Fruit fly (Drosophila melanogaster): Measurements from ENCODE around the gene Cmpk.
A peak's percentile ranks its signal among the peaks of the same experiment; 100 is the strongest.

Gene Cmpk

dm6 chr3R:26017771-26018731 lies 37.2 kb downstream of the Cmpk start (continued):
- peak; percentile 92 for TF ChIP-seq acj6 (GFP tag; optimal IDR thresholded peaks at IDR 0.05)
- peak; percentile 97 for TF ChIP-seq Eip78C (GFP tag)
- peak; percentile 84 for TF ChIP-seq Met (GFP tag; optimal IDR thresholded peaks at IDR 0.05)
- peak; percentile 86 for TF ChIP-seq Blimp-1 (GFP tag; optimal IDR thresholded peaks at IDR 0.05)
- peak; percentile 94 for TF ChIP-seq Ets96B (tag; optimal IDR thresholded peaks at IDR 0.05)
- TF ChIP-seq CG7368 (GFP tag; optimal IDR thresholded peaks at IDR 0.05) = peak; percentile 84
- peak; percentile 18 for TF ChIP-seq Ets21C (GFP tag; optimal IDR thresholded peaks at IDR 0.05)
- TF ChIP-seq cyc (GFP tag; optimal IDR thresholded peaks at IDR 0.05) = peak; percentile 73
- TF ChIP-seq CG31627 (GFP tag; optimal IDR thresholded peaks at IDR 0.05) = peak; percentile 58
- peak; percentile 64 for TF ChIP-seq vri (GFP tag; optimal IDR thresholded peaks at IDR 0.05)
- TF ChIP-seq Sox15 (GFP tag; optimal IDR thresholded peaks at IDR 0.05) = peak; percentile 83
- TF ChIP-seq lz (GFP tag; optimal IDR thresholded peaks at IDR 0.05) = peak; percentile 72
- no peak for TF ChIP-seq Hr38 (GFP tag; optimal IDR thresholded peaks at IDR 0.05)
- peak; percentile 70 for TF ChIP-seq Sox14 (GFP tag; optimal IDR thresholded peaks at IDR 0.05)
- TF ChIP-seq dsx (GFP tag; optimal IDR thresholded peaks at IDR 0.05; ENCODE audit: poor library complexity, severe bottlenecking) = peak; percentile 95
- TF ChIP-seq CG6808 (GFP tag; optimal IDR thresholded peaks at IDR 0.05) = peak; percentile 96
- TF ChIP-seq dac (GFP tag; optimal IDR thresholded peaks at IDR 0.05) = peak; percentile 64
- peak; percentile 94 for TF ChIP-seq CG34406 (GFP tag; optimal IDR thresholded peaks at IDR 0.05)
- TF ChIP-seq OdsH (GFP tag; optimal IDR thresholded peaks at IDR 0.05) = peak; percentile 89
- peak; percentile 25 for TF ChIP-seq Hr39 (GFP tag; optimal IDR thresholded peaks at IDR 0.05)

- 0 out of 3 replicates have a peak, but pooled peaks have one; percentile 27 for TF ChIP-seq CG6163 (GFP tag; IDR thresholded peaks at IDR 0.05)
- TF ChIP-seq Sox15 (GFP tag; optimal IDR thresholded peaks at IDR 0.05) = no peak
These were observed 37.9 kb downstream of the Cmpk start for dm6 chr3R:26017294-26017770.

dm6 chr3R:26014262-26014833 lies 40.9 kb downstream of the Cmpk start, which contains the start of gene Kaz-m1:
Gene Kaz-m1 (plus strand): TSS chr3R:26014721.
- TF ChIP-seq CG10631 (GFP tag; optimal IDR thresholded peaks at IDR 0.05) (peak; percentile 28), svp (GFP tag) (no peak), Eip78C (GFP tag) (peak; percentile 27), dsx (GFP tag; optimal IDR thresholded peaks at IDR 0.05; ENCODE audit: poor library complexity, severe bottlenecking) (peak; percentile 22), Ets96B (tag; optimal IDR thresholded peaks at IDR 0.05) (peak; percentile 22), CG3032 (tag; optimal IDR thresholded peaks at IDR 0.05) (peak; percentile 29)

- no peak for TF ChIP-seq CG6808 (GFP tag; optimal IDR thresholded peaks at IDR 0.05)
- no peak for TF ChIP-seq Sox15 (GFP tag; optimal IDR thresholded peaks at IDR 0.05)
- TF ChIP-seq CG8119 (GFP tag; IDR thresholded peaks at IDR 0.05) = no peak
- no peak for TF ChIP-seq CG3032 (tag; optimal IDR thresholded peaks at IDR 0.05)
- no peak for TF ChIP-seq CG34406 (GFP tag; optimal IDR thresholded peaks at IDR 0.05)
- no peak for TF ChIP-seq CG31627 (GFP tag; optimal IDR thresholded peaks at IDR 0.05)
- TF ChIP-seq Sox102F (GFP tag; optimal IDR thresholded peaks at IDR 0.05) = no peak
- no peak for TF ChIP-seq fd85E (GFP tag; optimal IDR thresholded peaks at IDR 0.05)
- no peak for TF ChIP-seq CG3919 (GFP tag; optimal IDR thresholded peaks at IDR 0.05)
- TF ChIP-seq eg (GFP tag; IDR thresholded peaks at IDR 0.05) = no peak
- no peak for TF ChIP-seq Smox (GFP tag; optimal IDR thresholded peaks at IDR 0.05)
- no peak for TF ChIP-seq cyc (GFP tag; optimal IDR thresholded peaks at IDR 0.05)
- no peak for TF ChIP-seq Hr39 (GFP tag; optimal IDR thresholded peaks at IDR 0.05)
- TF ChIP-seq Blimp-1 (GFP tag; optimal IDR thresholded peaks at IDR 0.05) = no peak
- no peak for TF ChIP-seq CG6792 (GFP tag; optimal IDR thresholded peaks at IDR 0.05)
- TF ChIP-seq acj6 (GFP tag; optimal IDR thresholded peaks at IDR 0.05) = no peak
- no peak for TF ChIP-seq Sox14 (GFP tag; optimal IDR thresholded peaks at IDR 0.05)
- no peak for TF ChIP-seq dac (GFP tag; optimal IDR thresholded peaks at IDR 0.05)
- no peak for TF ChIP-seq fkh (GFP tag; optimal IDR thresholded peaks at IDR 0.05)
- no peak for TF ChIP-seq Ets96B (tag; optimal IDR thresholded peaks at IDR 0.05)
These were observed 41.6 kb downstream of the Cmpk start for dm6 chr3R:26013664-26013948.

Measured in whole organism, prepupa.